Worm (Caenorhabditis elegans) whole organism, early embryonic: ENCODE results near the gene C15H7.3.
A peak's percentile ranks its signal among the peaks of the same experiment; 100 is the strongest.
"Not testable (repeated sequence)": the region's sequence is repeated elsewhere in the genome, so short reads cannot be mapped to it uniquely, and the experiment has no call there.

ENCODE experiments used
- B0310.2 ChIP-seq: sonication (generic microtip); optimal IDR thresholded peaks from 2 replicates; lab custom pipeline; 2016; ENCODE audit warnings: mild to moderate bottlenecking, missing genetic modification characterization, missing compliant biosample characterization
- F13C5.2 ChIP-seq: sonication (generic microtip); optimal IDR thresholded peaks from 2 replicates; lab custom pipeline; 2017; ENCODE audit warnings: mild to moderate bottlenecking, missing genetic modification characterization, inconsistent platforms, missing compliant biosample characterization
- aly-1 ChIP-seq: sonication (generic microtip); optimal IDR thresholded peaks from 2 replicates; lab custom pipeline; 2016; ENCODE audit warnings: missing genetic modification characterization, missing compliant biosample characterization
- ama-1 ChIP-seq: fragments of 150-350 bp; optimal IDR thresholded peaks from 2 replicates; lab custom pipeline; 2014
- ceh-13 ChIP-seq: fragments of 200-800 bp; sonication (Bioruptor generic); optimal IDR thresholded peaks from 2 replicates; lab custom pipeline; 2018; ENCODE audit warnings: mild to moderate bottlenecking, missing genetic modification characterization, missing compliant biosample characterization
- ceh-36 ChIP-seq: sonication (generic microtip); optimal IDR thresholded peaks from 2 replicates; lab custom pipeline; 2016; ENCODE audit warnings: missing genetic modification characterization, inconsistent platforms, missing compliant biosample characterization
- ets-7 ChIP-seq: sonication (generic microtip); optimal IDR thresholded peaks from 2 replicates; lab custom pipeline; 2016; ENCODE audit warnings: missing genotype, missing genetic modification characterization, missing compliant biosample characterization
- flt-1 ChIP-seq: fragments of 200-800 bp; sonication (Bioruptor generic); IDR thresholded peaks from 2 replicates; pipeline ENCODE4 v1.3.6; 2022; ENCODE audit warnings: missing genetic modification characterization, missing compliant biosample characterization
- hmbx-1 ChIP-seq: sonication (generic microtip); optimal IDR thresholded peaks from 2 replicates; lab custom pipeline; 2016; ENCODE audit warnings: mild to moderate bottlenecking, missing genetic modification characterization, missing compliant biosample characterization
- hmg-4 ChIP-seq: fragments of 200-800 bp; sonication (Bioruptor generic); optimal IDR thresholded peaks from 2 replicates; lab custom pipeline; 2018; ENCODE audit warnings: mild to moderate bottlenecking, missing genetic modification characterization, missing compliant biosample characterization
- hnd-1 ChIP-seq: sonication (generic microtip); optimal IDR thresholded peaks from 2 replicates; lab custom pipeline; 2016; ENCODE audit warnings: missing genetic modification characterization, missing compliant biosample characterization
- pes-1 ChIP-seq: fragments of 200-800 bp; sonication (Bioruptor generic); IDR thresholded peaks from 2 replicates; pipeline ENCODE4 v1.3.6; 2022; ENCODE audit warnings: missing genetic modification reagents, missing genetic modification characterization, missing compliant biosample characterization
- scrt-1 ChIP-seq: fragments of 200-800 bp; sonication (Bioruptor generic); IDR thresholded peaks from 2 replicates; pipeline ENCODE4 v1.3.6; 2022; ENCODE audit warnings: missing genetic modification characterization, missing compliant biosample characterization
- sea-1 ChIP-seq: fragments of 200-800 bp; sonication (Bioruptor generic); conservative IDR thresholded peaks from 2 replicates; pipeline ENCODE4 v1.3.6; 2022; ENCODE audit warnings: missing genetic modification characterization, missing compliant biosample characterization
- tbx-11 ChIP-seq: fragments of 200-800 bp; sonication (Bioruptor generic); IDR thresholded peaks from 2 replicates; pipeline ENCODE4 v1.3.6; 2022; ENCODE audit warnings: missing genetic modification characterization, missing compliant biosample characterization
- tbx-37 ChIP-seq: fragments of 200-800 bp; sonication (Bioruptor generic); conservative IDR thresholded peaks from 2 replicates; pipeline ENCODE4 v1.3.6; 2022; ENCODE audit warnings: missing genetic modification reagents, missing genetic modification characterization, missing compliant biosample characterization
- tra-4 ChIP-seq: sonication (generic microtip); optimal IDR thresholded peaks from 2 replicates; lab custom pipeline; 2017; ENCODE audit warnings: missing genetic modification characterization, missing compliant biosample characterization

C15H7.3 gene

DNA sequence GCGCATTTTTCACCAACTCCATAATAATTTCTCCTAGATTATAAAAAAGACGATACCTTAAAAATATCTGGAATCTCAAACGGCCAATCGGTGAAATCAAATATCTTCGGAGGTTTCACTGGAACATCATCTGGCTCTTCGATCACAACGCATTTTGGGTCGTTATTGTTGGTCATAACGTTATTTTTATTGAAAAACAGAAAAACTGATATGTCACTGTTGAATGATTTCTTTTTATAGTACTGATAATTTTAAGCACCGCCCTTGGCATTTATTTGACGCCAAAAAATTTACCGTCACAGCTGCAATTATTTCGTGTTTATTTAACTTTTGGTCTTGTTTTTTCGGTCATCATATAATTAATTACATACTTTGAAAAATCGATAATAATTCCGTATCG is 38.3 kb upstream of the C15H7.3 start, which contains the start of gene best-5:
TSS of gene best-5 (minus strand) at position 210 of the 400 bp plus-strand sequence.
- TF ChIP-seq scrt-1, result no peak
- no peak for TF ChIP-seq pes-1 (GFP tag; lab: Robert Waterston, UW)

- TF ChIP-seq B0310.2 (tag; lab: Kevin White, UChicago) (no peak), ceh-36 (tag; lab: Kevin White, UChicago) (no peak), hmg-4 (GFP tag; lab: Kevin White, UChicago) (no peak)
These were observed 37.6 kb upstream of the C15H7.3 start for ce11 chrIII:9689377-9689776.

DNA sequence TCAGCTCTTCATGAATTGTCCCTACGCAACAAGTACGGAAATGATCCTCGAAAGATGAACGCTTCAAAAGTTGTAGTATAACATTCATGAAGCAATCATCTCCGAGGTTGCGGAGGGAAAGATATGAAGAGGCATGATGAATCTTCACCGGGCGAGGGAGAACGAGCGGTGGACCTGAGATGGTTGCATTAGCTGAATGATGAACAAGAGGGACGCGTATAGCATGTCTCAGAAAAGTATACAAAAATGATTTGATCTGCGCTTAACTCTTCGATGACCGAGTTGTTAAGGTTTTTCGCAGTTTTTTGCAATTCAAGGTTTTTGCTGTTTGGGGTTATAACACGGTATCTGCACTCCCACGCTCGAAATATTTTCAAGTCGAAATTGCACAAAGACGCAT is 34.2 kb upstream of the C15H7.3 start, which contains the start of gene C07A9.10:
TSS of gene C07A9.10 (minus strand) at position 101 of the 400 bp plus-strand sequence.
- TF ChIP-seq flt-1 (GFP tag; lab: Robert Waterston, UW) (no peak), ceh-13 (no peak), tbx-37 (GFP tag; lab: Robert Waterston, UW) (no peak)

ce11 chrIII:9682729-9683128 is 31.0 kb upstream of the C15H7.3 start, which contains the start of gene C07A9.5:
TSS of gene C07A9.5 (minus strand) at chrIII:9682829.
- not testable (repeated sequence) for TF ChIP-seq tbx-11 (GFP tag; lab: Robert Waterston, UW); tbx-37 (GFP tag; lab: Robert Waterston, UW); ama-1 (lab: Kevin White, UChicago)

DNA sequence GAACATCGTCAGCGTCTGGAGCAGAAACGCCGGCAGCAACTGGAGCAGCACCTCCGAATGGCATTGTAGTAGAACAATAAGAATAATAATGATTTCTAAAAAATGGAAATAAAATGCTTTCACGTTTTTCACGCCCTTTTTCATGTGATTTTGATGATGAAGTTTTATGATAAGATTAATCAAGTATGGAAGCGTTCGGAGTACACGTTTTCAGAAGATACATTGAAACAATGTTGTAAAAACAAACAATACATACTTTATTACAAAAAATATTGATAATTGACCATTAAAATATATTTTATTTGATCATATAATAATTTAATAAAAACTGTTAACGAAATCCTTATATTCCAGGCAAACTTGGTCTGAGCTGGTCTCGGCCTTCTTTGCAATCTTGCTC is 29.4 kb upstream of the C15H7.3 start, which contains the start of gene C07A9.13:
TSS of gene C07A9.13 (minus strand) at position 101 of the 400 bp plus-strand sequence.
- TF ChIP-seq aly-1 (tag; lab: Kevin White, UChicago); hmbx-1; F13C5.2 (tag; lab: Kevin White, UChicago): not testable (repeated sequence)

ce11 chrIII:9678819-9679218 is 27.0 kb upstream of the C15H7.3 start, which contains the start of gene ugt-60:
TSS of gene ugt-60 (minus strand) at chrIII:9679051.
- TF ChIP-seq aly-1 (tag; lab: Kevin White, UChicago), result no peak
- no peak for TF ChIP-seq tbx-37 (GFP tag; lab: Robert Waterston, UW)
- no peak for TF ChIP-seq sea-1 (GFP tag; lab: Robert Waterston, UW)
- TF ChIP-seq hnd-1 (tag; lab: Kevin White, UChicago), result no peak

DNA sequence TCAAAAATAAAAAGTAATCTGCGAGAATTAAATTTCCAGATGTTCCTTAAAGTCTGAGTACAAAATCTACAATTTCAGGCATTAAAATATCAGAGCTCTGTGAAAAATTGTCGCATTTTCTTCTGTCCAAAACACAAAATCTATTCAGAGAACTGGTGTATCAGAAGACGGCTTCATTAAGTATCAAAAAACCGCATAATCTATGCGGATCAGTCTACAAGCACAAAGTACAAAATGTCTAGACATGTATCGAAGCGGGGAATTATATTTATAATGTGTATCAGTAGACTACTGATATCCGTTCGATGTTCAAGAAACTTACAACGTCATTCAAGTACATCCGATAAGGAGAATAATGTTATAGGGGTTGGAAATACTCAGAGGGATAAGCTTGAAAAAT is 17.8 kb upstream of the C15H7.3 start:
- TF ChIP-seq hnd-1 (tag; lab: Kevin White, UChicago), result no peak
- TF ChIP-seq ceh-36 (tag; lab: Kevin White, UChicago), result no peak
- no peak for TF ChIP-seq ama-1 (lab: Kevin White, UChicago)
- TF ChIP-seq ceh-13, result no peak
- TF ChIP-seq ets-7 (tag; lab: Kevin White, UChicago), result no peak
- no peak for TF ChIP-seq tra-4 (tag; lab: Kevin White, UChicago)
- no peak for TF ChIP-seq hmbx-1
- no peak for TF ChIP-seq B0310.2 (tag; lab: Kevin White, UChicago)
- no peak for TF ChIP-seq F13C5.2 (tag; lab: Kevin White, UChicago)
- no peak for TF ChIP-seq hmg-4 (GFP tag; lab: Kevin White, UChicago)
- no peak for TF ChIP-seq sea-1 (GFP tag; lab: Robert Waterston, UW)
- TF ChIP-seq aly-1 (tag; lab: Kevin White, UChicago), result no peak
- TF ChIP-seq flt-1 (GFP tag; lab: Robert Waterston, UW), result no peak
- TF ChIP-seq tbx-37 (GFP tag; lab: Robert Waterston, UW), result no peak
- TF ChIP-seq scrt-1, result no peak
- no peak for TF ChIP-seq tbx-11 (GFP tag; lab: Robert Waterston, UW)

- TF ChIP-seq scrt-1, result no peak
- TF ChIP-seq aly-1 (tag; lab: Kevin White, UChicago), result no peak
- no peak for TF ChIP-seq ets-7 (tag; lab: Kevin White, UChicago)
- peak; percentile 86 for TF ChIP-seq hmg-4 (GFP tag; lab: Kevin White, UChicago)
- TF ChIP-seq sea-1 (GFP tag; lab: Robert Waterston, UW), result no peak
- peak; percentile 31; the same call in 1 of the 2 replicates for TF ChIP-seq tbx-37 (GFP tag; lab: Robert Waterston, UW)
- TF ChIP-seq flt-1 (GFP tag; lab: Robert Waterston, UW), result peak; percentile 19; the same call in 1 of the 2 replicates
- no peak for TF ChIP-seq B0310.2 (tag; lab: Kevin White, UChicago)
- TF ChIP-seq hmbx-1, result no peak
- no peak for TF ChIP-seq tbx-11 (GFP tag; lab: Robert Waterston, UW)
- peak; percentile 35; the same call in 1 of the 2 replicates for TF ChIP-seq pes-1 (GFP tag; lab: Robert Waterston, UW)
- peak; percentile 67 for TF ChIP-seq F13C5.2 (tag; lab: Kevin White, UChicago)
- no peak for TF ChIP-seq ama-1 (lab: Kevin White, UChicago)
- TF ChIP-seq tra-4 (tag; lab: Kevin White, UChicago), result no peak
- no peak for TF ChIP-seq ceh-36 (tag; lab: Kevin White, UChicago)
- TF ChIP-seq ceh-13, result no peak
- no peak for TF ChIP-seq hnd-1 (tag; lab: Kevin White, UChicago)
These were observed 16.0 kb upstream of the C15H7.3 start, which contains the start of gene C07A9.9 for ce11 chrIII:9667591-9668265. TSS of gene C07A9.9 (minus strand) at chrIII:9667641.
